Worm (Caenorhabditis elegans) whole organism, L2 larva: ENCODE measurements around the gene F41G3.10.

Source experiments
- dmd-4 ChIP-seq: sonication (generic microtip); optimal IDR thresholded peaks from 2 replicates; lab custom pipeline; 2017; ENCODE audit warnings: missing biosample characterization, missing genetic modification characterization
- egl-27 ChIP-seq: sonication (generic microtip); optimal IDR thresholded peaks from 3 replicates; lab custom pipeline; 2017; ENCODE audit warnings: missing biosample characterization, missing genetic modification reagents, missing genetic modification characterization
- elt-1 ChIP-seq: fragments of 150-350 bp; optimal IDR thresholded peaks from 2 replicates; lab custom pipeline; 2014; ENCODE audit warnings: missing biosample characterization, missing genetic modification characterization
- lsy-2 ChIP-seq, 2 experiments: fragments of 150-350 bp in 1 of 2; sonication (generic microtip) in 1 of 2; optimal IDR thresholded peaks; 2 replicates each; lab custom pipeline; 2014 to 2017; ENCODE audit warnings: missing biosample characterization in 2 of 2, missing genetic modification characterization in 2 of 2
- sem-4 ChIP-seq: fragments of 150-350 bp; optimal IDR thresholded peaks from 2 replicates; lab custom pipeline; 2014; ENCODE audit warnings: missing biosample characterization, missing genetic modification reagents, missing genetic modification characterization
- unc-39 ChIP-seq: fragments of 150-350 bp; optimal IDR thresholded peaks from 2 replicates; lab custom pipeline; 2014; ENCODE audit warnings: missing biosample characterization, missing genetic modification characterization
- unc-62 ChIP-seq: fragments of 150-350 bp; optimal IDR thresholded peaks from 2 replicates; lab custom pipeline; 2014; ENCODE audit warnings: missing biosample characterization, missing genetic modification reagents, missing genetic modification characterization
- zag-1 ChIP-seq: fragments of 150-350 bp; optimal IDR thresholded peaks from 2 replicates; lab custom pipeline; 2014; ENCODE audit warnings: missing biosample characterization, missing genetic modification characterization
- ztf-4 ChIP-seq: fragments of 150-350 bp; optimal IDR thresholded peaks from 2 replicates; lab custom pipeline; 2014; ENCODE audit warnings: missing biosample characterization, missing genetic modification characterization

- TF ChIP-seq unc-39 (tag; lab: Kevin White, UChicago): no peak
- no peak for TF ChIP-seq elt-1
- peak; percentile 79 for TF ChIP-seq zag-1 (tag; lab: Kevin White, UChicago)
- TF ChIP-seq dmd-4: no peak
- TF ChIP-seq egl-27 (tag; lab: Kevin White, UChicago): no peak
- TF ChIP-seq unc-62: no peak
- TF ChIP-seq lsy-2 (tag; optimal IDR thresholded peaks at IDR 0.05; lab: Kevin White, UChicago): peak; percentile 24 to 54
- no peak for TF ChIP-seq sem-4 (tag; lab: Kevin White, UChicago)
- no peak for TF ChIP-seq ztf-4 (tag; lab: Kevin White, UChicago)
These were observed 40.3 kb downstream of the F41G3.10 start for ce11 chrII:6708980-6709379.
